Worm (Caenorhabditis elegans) whole organism, L3 larva: ENCODE data around the gene pgm-1.
"Not testable (repeated sequence)": the region's sequence is repeated elsewhere in the genome, so short reads cannot be mapped to it uniquely, and the experiment has no call there.

Source experiments
- R02D3.7 ChIP-seq: fragments of 150-350 bp; optimal IDR thresholded peaks from 2 replicates; lab custom pipeline; 2014; ENCODE audit warnings: missing biosample characterization, missing genetic modification characterization
- ZK546.5 ChIP-seq: sonication (generic microtip); optimal IDR thresholded peaks from 2 replicates; lab custom pipeline; 2017; ENCODE audit warnings: missing biosample characterization, missing genetic modification characterization
- aly-2 ChIP-seq: fragments of 150-350 bp; optimal IDR thresholded peaks from 2 replicates; lab custom pipeline; 2014; ENCODE audit warnings: missing biosample characterization, missing genetic modification characterization
- ama-1 ChIP-seq: fragments of 150-350 bp; optimal IDR thresholded peaks from 2 replicates; lab custom pipeline; 2018
- ceh-16 ChIP-seq: sonication (generic microtip); optimal IDR thresholded peaks from 2 replicates; lab custom pipeline; 2017; ENCODE audit warnings: missing biosample characterization, missing genetic modification characterization
- ceh-28 ChIP-seq: fragments of 150-350 bp; optimal IDR thresholded peaks from 2 replicates; lab custom pipeline; 2014; ENCODE audit warnings: missing biosample characterization, missing genetic modification reagents, missing genetic modification characterization
- ceh-82 ChIP-seq: fragments of 150-350 bp; optimal IDR thresholded peaks from 2 replicates; lab custom pipeline; 2014; ENCODE audit warnings: missing biosample characterization, missing genetic modification characterization
- ceh-9 ChIP-seq: sonication (generic microtip); optimal IDR thresholded peaks from 2 replicates; lab custom pipeline; 2018; ENCODE audit warnings: missing biosample characterization, missing genetic modification characterization
- daf-12 ChIP-seq: fragments of 150-350 bp; optimal IDR thresholded peaks from 2 replicates; lab custom pipeline; 2014; ENCODE audit warnings: missing biosample characterization, missing genetic modification reagents, missing genetic modification characterization
- egl-27 ChIP-seq: sonication (generic microtip); optimal IDR thresholded peaks from 4 replicates; lab custom pipeline; 2017; ENCODE audit warnings: missing biosample characterization, missing genetic modification reagents, missing genetic modification characterization
- egl-5 ChIP-seq: fragments of 150-350 bp; optimal IDR thresholded peaks from 2 replicates; lab custom pipeline; 2017; ENCODE audit warnings: missing biosample characterization, missing genetic modification reagents, missing genetic modification characterization, inconsistent platforms
- elt-1 ChIP-seq: fragments of 150-350 bp; optimal IDR thresholded peaks from 2 replicates; lab custom pipeline; 2014; ENCODE audit warnings: missing biosample characterization, missing genetic modification characterization
- elt-2 ChIP-seq: sonication (generic microtip); optimal IDR thresholded peaks from 2 replicates; lab custom pipeline; 2016; ENCODE audit warnings: missing genetic modification reagents, mild to moderate bottlenecking, missing genetic modification characterization, missing compliant biosample characterization
- eor-1 ChIP-seq, 2 experiments: fragments of 150-350 bp; optimal IDR thresholded peaks; 2 replicates each; lab custom pipeline; 2014 to 2018; ENCODE audit warnings: missing biosample characterization in 2 of 2, missing genetic modification characterization in 2 of 2
- fkh-10 ChIP-seq: sonication (generic microtip); optimal IDR thresholded peaks from 2 replicates; lab custom pipeline; 2017; ENCODE audit warnings: missing biosample characterization, missing genetic modification reagents, missing genetic modification characterization
- hmg-11 ChIP-seq: sonication (generic microtip); optimal IDR thresholded peaks from 2 replicates; lab custom pipeline; 2016; ENCODE audit warnings: missing genetic modification characterization, missing compliant biosample characterization
- jun-1 ChIP-seq: fragments of 150-350 bp; optimal IDR thresholded peaks from 2 replicates; lab custom pipeline; 2014; ENCODE audit warnings: missing biosample characterization, missing genetic modification reagents, missing genetic modification characterization
- lin-15B ChIP-seq: fragments of 150-350 bp; optimal IDR thresholded peaks from 2 replicates; lab custom pipeline; 2014; ENCODE audit warnings: missing biosample characterization, missing genetic modification characterization
- lin-39 ChIP-seq: fragments of 150-350 bp; optimal IDR thresholded peaks from 2 replicates; lab custom pipeline; 2018; ENCODE audit warnings: missing biosample characterization, missing genetic modification reagents, missing genetic modification characterization
- mdl-1 ChIP-seq: fragments of 150-350 bp; optimal IDR thresholded peaks from 2 replicates; lab custom pipeline; 2014; ENCODE audit warnings: missing biosample characterization, missing genetic modification characterization
- mml-1 ChIP-seq: fragments of 150-350 bp; sonication (generic microtip); optimal IDR thresholded peaks from 3 replicates; lab custom pipeline; 2014; ENCODE audit warnings: missing biosample characterization, missing genetic modification characterization
- nfya-1 ChIP-seq: sonication (generic microtip); optimal IDR thresholded peaks from 2 replicates; lab custom pipeline; 2017; ENCODE audit warnings: missing genetic modification characterization, mild to moderate bottlenecking, missing compliant biosample characterization, antibody characterized with exemption, moderate library complexity; ENCODE audit not compliant: insufficient read depth
- nhr-11 ChIP-seq: fragments of 150-350 bp; optimal IDR thresholded peaks from 2 replicates; lab custom pipeline; 2014; ENCODE audit warnings: missing biosample characterization, missing genetic modification characterization
- nhr-12 ChIP-seq: fragments of 150-350 bp; optimal IDR thresholded peaks from 2 replicates; lab custom pipeline; 2014; ENCODE audit warnings: missing biosample characterization, missing genetic modification characterization
- nhr-23 ChIP-seq: fragments of 150-350 bp; optimal IDR thresholded peaks from 2 replicates; lab custom pipeline; 2014; ENCODE audit warnings: missing biosample characterization, missing genetic modification reagents, missing genetic modification characterization
- nhr-237 ChIP-seq: fragments of 150-350 bp; optimal IDR thresholded peaks from 2 replicates; lab custom pipeline; 2014; ENCODE audit warnings: missing biosample characterization, missing genetic modification characterization
- nhr-43 ChIP-seq: sonication (generic microtip); optimal IDR thresholded peaks from 2 replicates; lab custom pipeline; 2016; ENCODE audit warnings: mild to moderate bottlenecking, missing genetic modification characterization, missing compliant biosample characterization; ENCODE audit not compliant: poor library complexity, severe bottlenecking
- nhr-67 ChIP-seq: fragments of 150-350 bp; optimal IDR thresholded peaks from 2 replicates; lab custom pipeline; 2014; ENCODE audit warnings: missing biosample characterization, missing genetic modification characterization
- nhr-76 ChIP-seq: fragments of 150-350 bp; sonication (generic microtip); optimal IDR thresholded peaks from 5 replicates; lab custom pipeline; 2014; ENCODE audit warnings: missing biosample characterization, missing genetic modification characterization
- nhr-77 ChIP-seq: fragments of 150-350 bp; optimal IDR thresholded peaks from 2 replicates; lab custom pipeline; 2014; ENCODE audit warnings: missing biosample characterization, missing genetic modification characterization
- pha-4 ChIP-seq: fragments of 150-350 bp; optimal IDR thresholded peaks from 2 replicates; lab custom pipeline; 2014; ENCODE audit warnings: missing biosample characterization, missing genetic modification reagents, missing genetic modification characterization
- pqm-1 ChIP-seq: fragments of 150-350 bp; optimal IDR thresholded peaks from 2 replicates; lab custom pipeline; 2017; ENCODE audit warnings: missing biosample characterization, missing genetic modification characterization, inconsistent platforms
- sea-2 ChIP-seq: fragments of 150-350 bp; sonication (generic microtip); optimal IDR thresholded peaks from 4 replicates; lab custom pipeline; 2014; ENCODE audit warnings: missing biosample characterization, missing genetic modification reagents, missing genetic modification characterization
- skn-1 ChIP-seq: fragments of 150-350 bp; optimal IDR thresholded peaks from 2 replicates; lab custom pipeline; 2014; ENCODE audit warnings: missing biosample characterization, missing genetic modification characterization
- snpc-4 ChIP-seq: fragments of 150-350 bp; optimal IDR thresholded peaks from 2 replicates; lab custom pipeline; 2014; ENCODE audit warnings: missing biosample characterization, missing genetic modification characterization
- tbx-2 ChIP-seq: sonication (generic microtip); optimal IDR thresholded peaks from 2 replicates; lab custom pipeline; 2016; ENCODE audit warnings: mild to moderate bottlenecking, missing genetic modification characterization, missing compliant biosample characterization
- unc-39 ChIP-seq: sonication (generic microtip); optimal IDR thresholded peaks from 4 replicates; lab custom pipeline; 2017; ENCODE audit warnings: missing biosample characterization, missing genetic modification characterization
- zag-1 ChIP-seq: fragments of 150-350 bp; optimal IDR thresholded peaks from 2 replicates; lab custom pipeline; 2014; ENCODE audit warnings: missing biosample characterization, missing genetic modification characterization
- ztf-11 ChIP-seq: fragments of 150-350 bp; optimal IDR thresholded peaks from 2 replicates; lab custom pipeline; 2014; ENCODE audit warnings: missing biosample characterization, missing genetic modification characterization
- ztf-4 ChIP-seq: fragments of 150-350 bp; optimal IDR thresholded peaks from 2 replicates; lab custom pipeline; 2014; ENCODE audit warnings: missing biosample characterization, missing genetic modification characterization

Gene pgm-1

ce11 chrII:4888527-4889487 is at the start of gene pgm-1:
Gene pgm-1, plus strand, starts transcription at chrII:4889437.
- TF ChIP-seq pqm-1 (tag; lab: Kevin White, UChicago) (no peak), ceh-9 (no peak), ceh-28 (tag; lab: Kevin White, UChicago) (peak; percentile 36), ztf-4 (tag; lab: Kevin White, UChicago) (no peak), ama-1 (lab: Kevin White, UChicago) (peak; percentile 16), lin-39 (tag; lab: Kevin White, UChicago) (peak; percentile 2), elt-2 (tag; lab: Kevin White, UChicago) (peak; percentile 84), nfya-1 (tag; lab: Kevin White, UChicago) (peak; percentile 36), pha-4 (tag; lab: Kevin White, UChicago) (peak; percentile 80), fkh-10 (GFP tag; lab: Kevin White, UChicago) (no peak)

- not testable (repeated sequence) for TF ChIP-seq nhr-11; fkh-10 (GFP tag; lab: Kevin White, UChicago); ceh-9
- TF ChIP-seq, all 47 proteins: peak for 0; not testable (repeated sequence) for 47
Observed at ce11 chrII:4842143-4842658, 47.0 kb upstream of the pgm-1 start, which contains the start of the genes T23B7.2 and nspd-4. Gene T23B7.2, minus strand, starts transcription at chrII:4842243. Gene nspd-4, plus strand, starts transcription at chrII:4842608.

ce11 chrII:4849885-4850284 is 39.4 kb upstream of the pgm-1 start, which contains the start of gene T23B7.3:
Gene T23B7.3, plus strand, starts transcription at chrII:4850185.
- TF ChIP-seq nhr-67 (tag; lab: Kevin White, UChicago) (no peak), jun-1 (tag; lab: Kevin White, UChicago) (no peak), snpc-4 (tag; lab: Kevin White, UChicago) (no peak), egl-5 (no peak), nfya-1 (tag; lab: Kevin White, UChicago) (no peak), mdl-1 (tag; lab: Kevin White, UChicago) (no peak), R02D3.7 (tag; lab: Kevin White, UChicago) (no peak)
- TF ChIP-seq, all 47 proteins: peak for 0

DNA sequence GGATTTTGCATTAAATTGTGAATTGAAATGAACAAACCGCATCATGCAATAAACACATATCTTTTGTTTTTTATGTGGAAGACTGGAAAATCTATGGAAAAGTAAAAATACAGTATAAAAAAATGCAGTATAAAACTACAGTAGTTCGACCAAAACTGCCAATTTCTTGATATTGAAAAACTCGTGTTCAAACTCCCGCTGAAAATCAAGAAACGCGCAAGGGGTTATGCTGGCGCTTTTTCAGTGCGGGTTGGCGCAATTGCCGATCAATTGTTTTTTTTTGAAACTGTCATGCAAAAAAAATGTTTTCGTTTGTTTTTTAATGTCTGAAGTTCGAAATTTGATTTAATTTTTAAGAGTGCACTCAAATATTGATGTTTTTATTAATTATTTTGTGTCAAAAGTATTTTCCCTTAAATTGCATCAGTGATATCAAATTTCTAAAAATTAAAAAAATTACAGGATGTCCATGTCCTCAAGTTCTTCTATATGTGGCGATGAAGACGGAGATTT is 37.6 kb upstream of the pgm-1 start, which contains the start of gene dnj-9:
dnj-9 (plus strand) TSS at position 463 of the 513 bp plus-strand sequence.
- TF ChIP-seq lin-39 (tag; lab: Kevin White, UChicago): peak; percentile 49
- peak; percentile 31 for TF ChIP-seq ceh-82 (tag; lab: Kevin White, UChicago)
- TF ChIP-seq hmg-11: peak; percentile 75
- TF ChIP-seq aly-2 (tag; lab: Kevin White, UChicago): no peak
- peak; percentile 95 for TF ChIP-seq nhr-43 (tag; lab: Kevin White, UChicago)
- TF ChIP-seq ZK546.5 (tag; lab: Kevin White, UChicago): peak; percentile 48
- TF ChIP-seq daf-12: peak; percentile 17
- no peak for TF ChIP-seq nhr-76
- TF ChIP-seq ceh-9: no peak
- TF ChIP-seq nhr-77 (tag; lab: Kevin White, UChicago): peak; percentile 29
- no peak for TF ChIP-seq sea-2 (GFP tag; lab: Kevin White, UChicago)
- peak; percentile 84 for TF ChIP-seq ceh-28 (tag; lab: Kevin White, UChicago)
- no peak for TF ChIP-seq mml-1 (tag; lab: Kevin White, UChicago)
- peak; percentile 58 for TF ChIP-seq nhr-11
- TF ChIP-seq mdl-1 (tag; lab: Kevin White, UChicago): no peak
- peak; percentile 63 for TF ChIP-seq ztf-4 (tag; lab: Kevin White, UChicago)
- peak; percentile 91 for TF ChIP-seq elt-2 (tag; lab: Kevin White, UChicago)
- peak; percentile 94 for TF ChIP-seq tbx-2 (tag; lab: Kevin White, UChicago)
- TF ChIP-seq egl-5: peak; percentile 84
- TF ChIP-seq nhr-12: no peak
- TF ChIP-seq nhr-23: peak; percentile 99
- TF ChIP-seq pqm-1 (tag; lab: Kevin White, UChicago): peak; percentile 39
- TF ChIP-seq egl-27: peak; percentile 0
- peak; percentile 94 for TF ChIP-seq jun-1 (tag; lab: Kevin White, UChicago)
- peak; percentile 77 for TF ChIP-seq fkh-10 (GFP tag; lab: Kevin White, UChicago)
- peak; percentile 40 for TF ChIP-seq zag-1 (tag; lab: Kevin White, UChicago)
- TF ChIP-seq R02D3.7 (tag; lab: Kevin White, UChicago): peak; percentile 86
- no peak for TF ChIP-seq ceh-16 (tag; lab: Kevin White, UChicago)
- TF ChIP-seq eor-1 (tag; optimal IDR thresholded peaks at IDR 0.05; lab: Kevin White, UChicago): peak in 1 of 2 experiments; percentile 1
- no peak for TF ChIP-seq ztf-11
- no peak for TF ChIP-seq nhr-237 (tag; lab: Kevin White, UChicago)
- peak; percentile 88 for TF ChIP-seq skn-1 (tag; lab: Kevin White, UChicago)
- TF ChIP-seq nfya-1 (tag; lab: Kevin White, UChicago): peak; percentile 93
- TF ChIP-seq lin-15B: peak; percentile 91
- TF ChIP-seq pha-4 (tag; lab: Kevin White, UChicago): peak; percentile 97
- TF ChIP-seq elt-1: peak; percentile 74
- TF ChIP-seq ama-1 (lab: Kevin White, UChicago): peak; percentile 75
- no peak for TF ChIP-seq unc-39 (tag; lab: Kevin White, UChicago)
